Worm (Caenorhabditis elegans): ENCODE results near the gene ztf-29.
A peak's percentile ranks its signal among the peaks of the same experiment; 100 is the strongest.

- TF ChIP-seq aly-2 (tag; optimal IDR thresholded peaks at IDR 0.05): no peak
- no peak for TF ChIP-seq nhr-28 (tag; optimal IDR thresholded peaks at IDR 0.05)
- TF ChIP-seq pag-3 (tag; optimal IDR thresholded peaks at IDR 0.05; ENCODE audit: borderline replicate concordance, insufficient read depth): no peak
- TF ChIP-seq hlh-17 (GFP tag; optimal IDR thresholded peaks at IDR 0.05; ENCODE audit: borderline replicate concordance): no peak
- no peak for TF ChIP-seq unc-30 (tag; optimal IDR thresholded peaks at IDR 0.05)
- TF ChIP-seq elt-3 (tag; optimal IDR thresholded peaks at IDR 0.05): peak in 1 of 6 experiments; percentile 49
- TF ChIP-seq elt-2 (tag; optimal IDR thresholded peaks at IDR 0.05): no peak
- no peak for TF ChIP-seq nhr-11 (tag; optimal IDR thresholded peaks at IDR 0.05)
These were observed 6.2 kb upstream of the ztf-29 start for ce11 chrIII:11554701-11555111.

Data from whole organism, L1 larva.